Worm (Caenorhabditis elegans) whole organism, young adult: Measurements from ENCODE around the gene srh-18.
A peak's percentile ranks its signal among the peaks of the same experiment; 100 is the strongest.

ENCODE experiments used
- B0336.3 ChIP-seq: fragments of 200-800 bp; sonication (Bioruptor generic); IDR thresholded peaks from 2 replicates; pipeline ENCODE4 v1.3.6; 2022; ENCODE audit warnings: missing genetic modification characterization, missing compliant biosample characterization
- F37B4.10 ChIP-seq: fragments of 200-800 bp; sonication (Bioruptor generic); IDR thresholded peaks from 2 replicates; pipeline ENCODE4 v1.3.6; 2022; ENCODE audit warnings: missing genetic modification characterization, missing compliant biosample characterization
- F57A8.1 ChIP-seq: fragments of 200-800 bp; sonication (Bioruptor generic); optimal IDR thresholded peaks from 2 replicates; lab custom pipeline; 2018; ENCODE audit warnings: mild to moderate bottlenecking, missing genetic modification characterization, moderate library complexity, missing compliant biosample characterization
- K11D2.4 ChIP-seq: fragments of 200-800 bp; sonication (Bioruptor generic); IDR thresholded peaks from 2 replicates; pipeline ENCODE4 v1.3.6; 2022; ENCODE audit warnings: missing genetic modification reagents, missing genetic modification characterization, missing compliant biosample characterization
- T07F8.4 ChIP-seq: sonication (generic microtip); optimal IDR thresholded peaks from 2 replicates; lab custom pipeline; 2016; ENCODE audit warnings: mild to moderate bottlenecking, missing genetic modification characterization, moderate library complexity, missing compliant biosample characterization
- Y67H2A.10 ChIP-seq: fragments of 200-800 bp; sonication (Bioruptor generic); conservative IDR thresholded peaks from 2 replicates; pipeline ENCODE4 v1.3.6; 2022; ENCODE audit warnings: missing genetic modification reagents, missing genetic modification characterization, missing compliant biosample characterization
- Y79H2A.3 ChIP-seq: fragments of 200-800 bp; sonication (Bioruptor generic); conservative IDR thresholded peaks from 2 replicates; pipeline ENCODE4 v1.3.6; 2022; ENCODE audit warnings: missing genetic modification reagents, missing genetic modification characterization, missing compliant biosample characterization
- ZK185.1 ChIP-seq: sonication (generic microtip); optimal IDR thresholded peaks from 2 replicates; lab custom pipeline; 2016; ENCODE audit warnings: mild to moderate bottlenecking, missing genetic modification characterization, missing compliant biosample characterization; ENCODE audit not compliant: poor library complexity, severe bottlenecking
- aptf-3 ChIP-seq: fragments of 200-800 bp; sonication (Bioruptor generic); IDR thresholded peaks from 2 replicates; pipeline ENCODE4 v1.3.6; 2022; ENCODE audit warnings: missing genetic modification characterization, missing compliant biosample characterization
- bed-2 ChIP-seq: fragments of 200-800 bp; sonication (Bioruptor generic); IDR thresholded peaks from 2 replicates; pipeline ENCODE4 v1.3.6; 2022; ENCODE audit warnings: missing genetic modification reagents, missing genetic modification characterization, missing compliant biosample characterization
- cebp-1 ChIP-seq, 2 experiments: fragments of 200-800 bp in 1 of 2; sonication (Bioruptor generic) in 1 of 2; sonication (generic microtip) in 1 of 2; IDR thresholded peaks in 1 of 2; optimal IDR thresholded peaks in 1 of 2; 2 replicates each; pipeline versions ENCODE4 v1.3.6 to Lab custom; 2017 to 2022; ENCODE audit warnings: missing compliant biosample characterization in 2 of 2, missing genetic modification characterization in 2 of 2, mild to moderate bottlenecking in 1 of 2, missing genetic modification reagents in 1 of 2, moderate library complexity in 1 of 2
- dox-1 ChIP-seq: fragments of 200-800 bp; sonication (Bioruptor generic); IDR thresholded peaks from 2 replicates; pipeline ENCODE4 v1.3.6; 2022; ENCODE audit warnings: missing genetic modification reagents, missing genetic modification characterization, missing compliant biosample characterization
- dpff-1 ChIP-seq: sonication (generic microtip); optimal IDR thresholded peaks from 2 replicates; lab custom pipeline; 2017; ENCODE audit warnings: mild to moderate bottlenecking, missing genetic modification characterization, missing compliant biosample characterization
- egl-44 ChIP-seq: fragments of 200-800 bp; sonication (Bioruptor generic); IDR thresholded peaks from 2 replicates; pipeline ENCODE4 v1.3.6; 2022; ENCODE audit warnings: missing genetic modification reagents, missing genetic modification characterization, missing compliant biosample characterization
- lag-1 ChIP-seq: fragments of 200-800 bp; sonication (Bioruptor generic); IDR thresholded peaks from 2 replicates; pipeline ENCODE4 v1.3.6; 2022; ENCODE audit warnings: missing genetic modification reagents, missing genetic modification characterization, missing compliant biosample characterization
- let-607 ChIP-seq, 2 experiments: fragments of 200-800 bp in 1 of 2; sonication (Bioruptor generic) in 1 of 2; sonication (generic microtip) in 1 of 2; optimal IDR thresholded peaks; 2 replicates each; lab custom pipeline; 2016 to 2018; ENCODE audit warnings: mild to moderate bottlenecking in 2 of 2, missing compliant biosample characterization in 2 of 2, missing genetic modification characterization in 2 of 2, moderate library complexity in 2 of 2, missing genotype in 1 of 2
- madf-8 ChIP-seq: fragments of 200-800 bp; sonication (Bioruptor generic); conservative IDR thresholded peaks from 2 replicates; pipeline ENCODE4 v1.3.6; 2022; ENCODE audit warnings: missing genetic modification reagents, missing genetic modification characterization, missing compliant biosample characterization
- nfya-2 ChIP-seq: fragments of 200-800 bp; sonication (Bioruptor generic); IDR thresholded peaks from 2 replicates; pipeline ENCODE4 v1.3.6; 2022; ENCODE audit warnings: missing genetic modification reagents, missing genetic modification characterization, missing compliant biosample characterization
- nfyb-1 ChIP-seq: fragments of 200-800 bp; sonication (Bioruptor generic); IDR thresholded peaks from 2 replicates; pipeline ENCODE4 v1.3.6; 2022; ENCODE audit warnings: missing genetic modification reagents, missing genetic modification characterization, missing compliant biosample characterization
- nhr-120 ChIP-seq: fragments of 200-800 bp; sonication (Bioruptor generic); IDR thresholded peaks from 2 replicates; pipeline ENCODE4 v1.3.6; 2022; ENCODE audit warnings: missing genetic modification characterization, missing compliant biosample characterization
- nhr-27 ChIP-seq: fragments of 200-800 bp; sonication (Bioruptor generic); optimal IDR thresholded peaks from 2 replicates; lab custom pipeline; 2018; ENCODE audit warnings: mild to moderate bottlenecking, missing genetic modification characterization, moderate library complexity, missing compliant biosample characterization
- nhr-80 ChIP-seq: sonication (generic microtip); optimal IDR thresholded peaks from 2 replicates; lab custom pipeline; 2016; ENCODE audit warnings: missing genetic modification characterization, missing compliant biosample characterization
- nhr-90 ChIP-seq: sonication (generic microtip); optimal IDR thresholded peaks from 2 replicates; lab custom pipeline; 2016; ENCODE audit warnings: missing genotype, mild to moderate bottlenecking, missing genetic modification characterization, missing compliant biosample characterization
- pbrm-1 ChIP-seq: fragments of 200-800 bp; sonication (Bioruptor generic); IDR thresholded peaks from 2 replicates; pipeline ENCODE4 v1.3.6; 2022; ENCODE audit warnings: missing genetic modification reagents, missing genetic modification characterization, missing compliant biosample characterization
- rec-8 ChIP-seq, 2 experiments: sonication (generic microtip); optimal IDR thresholded peaks; 2 replicates each; lab custom pipeline; 2016; ENCODE audit warnings: mild to moderate bottlenecking in 2 of 2, missing genetic modification characterization in 2 of 2, missing genetic modification reagents in 2 of 2, missing genotype in 2 of 2, missing biosample characterization in 1 of 2, missing compliant biosample characterization in 1 of 2, moderate library complexity in 1 of 2
- sdz-38 ChIP-seq: sonication (generic microtip); optimal IDR thresholded peaks from 2 replicates; lab custom pipeline; 2016; ENCODE audit warnings: missing genotype, missing genetic modification characterization, missing compliant biosample characterization
- snpc-1.1 ChIP-seq: sonication (generic microtip); optimal IDR thresholded peaks from 2 replicates; lab custom pipeline; 2017; ENCODE audit warnings: missing genetic modification characterization, mild to moderate bottlenecking, missing compliant biosample characterization, antibody characterized with exemption, moderate library complexity, missing genotype, missing genetic modification reagents; ENCODE audit not compliant: insufficient read depth
- snpc-1.3 ChIP-seq: sonication (generic microtip); optimal IDR thresholded peaks from 2 replicates; lab custom pipeline; 2017; ENCODE audit warnings: missing genetic modification characterization, mild to moderate bottlenecking, missing compliant biosample characterization, antibody characterized with exemption, moderate library complexity, missing genotype, missing genetic modification reagents; ENCODE audit not compliant: insufficient read depth
- snpc-4 ChIP-seq, 5 experiments: fragments of 150-350 bp in 1 of 5; sonication (generic microtip) in 4 of 5; optimal IDR thresholded peaks; 2 replicates each; lab custom pipeline; 2014 to 2018; ENCODE audit warnings: missing genetic modification characterization in 5 of 5, missing biosample characterization in 3 of 5, antibody characterized with exemption in 2 of 5, mild to moderate bottlenecking in 2 of 5, missing compliant biosample characterization in 2 of 5, missing genotype in 2 of 5, moderate library complexity in 2 of 5, missing genetic modification reagents in 1 of 5
- xnd-1 ChIP-seq: sonication (generic microtip); optimal IDR thresholded peaks from 2 replicates; lab custom pipeline; 2016; ENCODE audit warnings: missing genotype, missing genetic modification reagents, missing genetic modification characterization, missing compliant biosample characterization
- zim-3 ChIP-seq: sonication (generic microtip); optimal IDR thresholded peaks from 2 replicates; lab custom pipeline; 2017; ENCODE audit warnings: mild to moderate bottlenecking, missing genetic modification characterization, moderate library complexity, missing compliant biosample characterization

The srh-18 gene

DNA sequence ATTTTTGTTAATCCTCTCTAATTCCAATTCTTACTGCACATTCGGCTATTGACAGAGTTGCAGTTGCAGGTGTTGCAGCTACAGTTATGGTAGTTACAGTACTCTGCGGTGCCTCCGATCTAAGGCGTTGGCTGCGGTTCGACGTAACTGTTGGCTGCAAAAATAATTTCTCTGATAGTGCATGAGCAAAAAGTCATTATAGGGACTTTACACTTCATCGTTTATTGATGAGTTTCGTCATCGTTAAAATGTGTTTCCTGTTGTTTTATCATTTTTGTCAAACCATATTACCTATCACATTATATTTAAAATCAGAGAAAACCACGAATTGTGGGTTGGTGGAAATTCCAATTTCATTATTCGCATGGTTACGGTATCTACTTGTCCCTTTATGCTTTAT, 43.6 kb upstream of the srh-18 start:
- TF ChIP-seq dox-1 (GFP tag; lab: Robert Waterston, UW) (no peak), F57A8.1 (GFP tag; lab: Kevin White, UChicago) (no peak), dpff-1 (tag; lab: Kevin White, UChicago) (no peak), nhr-90 (no peak), nfyb-1 (0 out of 2 replicates have a peak, but pooled peaks have one; percentile 37), lag-1 (no peak), nhr-80 (tag; lab: Kevin White, UChicago) (peak; percentile 56), cebp-1 (GFP tag; IDR thresholded peaks at IDR 0.05; lab: Robert Waterston, UW) (no peak), cebp-1 (tag; optimal IDR thresholded peaks at IDR 0.05; lab: Kevin White, UChicago) (peak; percentile 18)

DNA sequence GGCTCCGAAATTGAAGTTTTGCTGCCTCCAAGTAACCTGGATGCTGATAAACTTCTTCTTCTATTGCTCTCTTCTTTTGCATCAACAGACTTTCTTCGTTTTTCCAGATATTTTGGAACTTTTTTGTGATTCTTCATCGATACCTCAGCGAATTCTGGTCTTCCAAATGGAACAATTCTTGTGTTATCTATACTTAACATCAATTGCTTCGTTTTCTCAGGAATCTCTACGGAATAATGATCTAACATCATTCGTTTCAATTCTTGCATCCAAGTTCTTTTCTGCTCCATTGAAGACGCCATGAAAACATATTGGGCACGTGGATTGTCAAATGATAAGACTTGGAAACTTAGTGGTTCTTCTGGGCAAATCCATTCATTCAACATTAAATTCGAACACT, 42.3 kb upstream of the srh-18 start, which contains the start of gene F32F2.4:
TSS of gene F32F2.4 (plus strand) at position 301 of the 400 bp plus-strand sequence.
- TF ChIP-seq snpc-1.3 (tag; lab: Kevin White, UChicago) (no peak), nhr-27 (tag; lab: Kevin White, UChicago) (no peak), B0336.3 (GFP tag; lab: Robert Waterston, UW) (no peak), Y79H2A.3 (GFP tag; lab: Robert Waterston, UW) (no peak), aptf-3 (no peak), sdz-38 (tag; lab: Kevin White, UChicago) (no peak), K11D2.4 (no peak), T07F8.4 (tag; lab: Kevin White, UChicago) (no peak), rec-8 (tag; optimal IDR thresholded peaks at IDR 0.05; lab: Kevin White, UChicago) (no peak), Y67H2A.10 (GFP tag; lab: Robert Waterston, UW) (no peak), F37B4.10 (GFP tag; lab: Robert Waterston, UW) (no peak), egl-44 (GFP tag; lab: Robert Waterston, UW) (no peak), nhr-90 (no peak), cebp-1 (GFP tag; IDR thresholded peaks at IDR 0.05; lab: Robert Waterston, UW) (no peak), cebp-1 (tag; optimal IDR thresholded peaks at IDR 0.05; lab: Kevin White, UChicago) (no peak), nhr-120 (GFP tag; lab: Robert Waterston, UW) (no peak), ZK185.1 (tag; lab: Kevin White, UChicago) (no peak)
- TF ChIP-seq, all 124 proteins: peak for 0

DNA sequence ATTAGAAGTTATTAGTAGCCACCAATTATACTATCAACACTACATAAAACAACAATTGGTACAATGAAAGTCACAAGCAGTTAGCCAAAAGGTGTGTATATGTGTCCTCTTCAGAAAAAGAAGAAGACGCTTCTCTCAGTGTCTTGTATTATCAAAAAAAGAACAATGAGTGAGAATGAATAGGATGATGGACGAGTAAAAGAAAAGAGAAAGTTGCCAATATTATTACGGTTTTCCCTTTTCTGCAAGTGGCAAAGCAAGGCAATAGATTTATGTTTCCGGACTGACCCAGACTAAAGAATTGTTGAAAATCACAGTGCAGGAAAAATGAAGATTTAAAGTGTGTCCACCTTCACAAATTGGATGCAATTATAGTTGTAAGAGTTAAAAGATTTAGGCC, 37.9 kb upstream of the srh-18 start:
- TF ChIP-seq snpc-1.1 (no peak), nfya-2 (GFP tag; lab: Robert Waterston, UW) (no peak), xnd-1 (no peak), nhr-120 (GFP tag; lab: Robert Waterston, UW) (no peak)

DNA sequence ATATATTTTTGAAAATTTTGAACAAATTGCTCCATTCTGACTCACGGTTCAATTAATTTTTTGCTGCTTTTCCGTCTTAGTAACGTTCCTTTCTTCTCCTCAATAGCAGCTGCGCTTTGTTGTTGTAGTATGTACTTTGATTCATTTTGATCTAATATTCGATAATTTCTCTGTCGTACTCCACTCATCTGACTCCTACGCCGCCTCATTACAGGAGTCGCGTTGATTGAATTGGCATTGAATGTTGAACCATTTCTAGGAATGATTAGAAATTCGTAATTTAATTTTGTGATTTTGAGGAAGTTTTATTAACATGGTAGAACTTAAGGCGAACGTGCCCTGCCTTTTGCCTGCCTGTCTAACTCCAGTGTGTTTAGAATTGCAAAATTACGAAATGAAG, 35.3 kb upstream of the srh-18 start:
- no peak for TF ChIP-seq pbrm-1 (GFP tag; lab: Robert Waterston, UW)
- no peak for TF ChIP-seq zim-3 (tag; lab: Kevin White, UChicago)
- no peak for TF ChIP-seq bed-2 (GFP tag; lab: Robert Waterston, UW)
- no peak for TF ChIP-seq xnd-1
- no peak for TF ChIP-seq madf-8 (GFP tag; lab: Robert Waterston, UW)
- no peak for TF ChIP-seq nhr-80 (tag; lab: Kevin White, UChicago)
- TF ChIP-seq snpc-4 (GFP tag; optimal IDR thresholded peaks at IDR 0.05; lab: Kevin White, UChicago) = no peak
- no peak for TF ChIP-seq snpc-4 (tag; optimal IDR thresholded peaks at IDR 0.05; lab: Kevin White, UChicago)
- TF ChIP-seq let-607 (tag; optimal IDR thresholded peaks at IDR 0.05; lab: Kevin White, UChicago) = no peak
- TF ChIP-seq, all 124 proteins: peak for 0
